Worm (Caenorhabditis elegans) whole organism, dauer: Measurements from ENCODE around the gene hosl-1.

Experiments
- unc-62 ChIP-seq: sonication (generic microtip); optimal IDR thresholded peaks from 2 replicates; lab custom pipeline; 2017; ENCODE audit warnings: missing biosample characterization, missing genetic modification reagents, missing genetic modification characterization

Gene hosl-1

DNA sequence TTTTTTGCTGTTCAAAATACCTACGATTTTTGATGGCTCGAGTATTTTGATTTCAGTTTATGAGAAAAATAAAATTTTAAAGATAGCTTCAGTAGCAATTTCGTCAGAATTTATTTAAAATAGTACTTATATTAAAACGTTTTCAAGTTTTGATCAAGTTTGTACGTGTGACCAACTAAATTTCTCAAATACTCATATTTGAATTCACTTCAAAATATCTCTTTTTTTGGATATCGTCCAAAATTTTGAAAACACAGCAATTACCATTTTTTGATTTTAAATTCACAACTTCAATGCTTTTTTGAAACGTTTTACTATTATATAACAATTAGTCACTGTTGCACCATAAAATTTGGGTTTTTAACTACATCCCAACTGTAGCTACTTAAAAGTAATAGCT is 10.0 kb upstream of the hosl-1 start:
- TF ChIP-seq unc-62 (GFP tag; lab: Kevin White, UChicago): no peak

ce11 chrX:4628350-4628749 is 8.6 kb upstream of the hosl-1 start:
- no peak for TF ChIP-seq unc-62 (GFP tag; lab: Kevin White, UChicago)

DNA sequence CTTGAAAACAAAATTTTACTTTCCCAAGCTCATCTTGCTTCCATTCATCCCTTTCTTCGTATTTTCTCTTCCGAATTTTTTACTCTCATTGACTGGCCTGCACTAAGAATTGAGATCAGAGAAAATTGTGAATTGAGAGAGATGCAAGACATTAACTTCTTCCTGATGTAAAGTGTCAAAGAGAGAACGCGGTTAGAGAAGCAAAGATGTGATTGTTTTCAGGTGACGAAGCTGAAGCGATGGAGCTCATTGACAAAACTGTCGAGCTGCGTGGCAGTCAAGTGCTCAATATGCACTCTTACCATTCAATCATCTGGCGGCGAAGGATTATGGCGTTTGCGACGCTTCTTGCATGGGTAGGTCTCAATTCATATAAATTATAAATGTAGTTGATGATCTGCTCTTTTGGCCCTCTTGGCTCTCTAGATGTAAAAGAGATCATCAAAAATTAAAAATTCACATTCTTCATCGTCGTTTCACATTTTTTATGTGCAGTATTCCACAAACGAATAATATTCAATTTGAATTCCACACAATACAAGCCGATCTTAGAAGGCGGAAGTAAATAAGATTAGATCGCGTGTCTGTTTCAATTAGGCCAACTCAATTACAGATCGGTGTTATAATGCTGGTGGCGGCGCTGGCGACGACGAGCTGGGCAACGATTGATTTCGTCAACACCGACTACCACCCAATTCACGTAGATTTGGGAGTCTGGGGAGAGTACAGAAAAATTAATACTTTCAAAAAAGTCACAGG is 7.9 kb upstream of the hosl-1 start:
- TF ChIP-seq unc-62 (GFP tag; lab: Kevin White, UChicago): no peak

DNA sequence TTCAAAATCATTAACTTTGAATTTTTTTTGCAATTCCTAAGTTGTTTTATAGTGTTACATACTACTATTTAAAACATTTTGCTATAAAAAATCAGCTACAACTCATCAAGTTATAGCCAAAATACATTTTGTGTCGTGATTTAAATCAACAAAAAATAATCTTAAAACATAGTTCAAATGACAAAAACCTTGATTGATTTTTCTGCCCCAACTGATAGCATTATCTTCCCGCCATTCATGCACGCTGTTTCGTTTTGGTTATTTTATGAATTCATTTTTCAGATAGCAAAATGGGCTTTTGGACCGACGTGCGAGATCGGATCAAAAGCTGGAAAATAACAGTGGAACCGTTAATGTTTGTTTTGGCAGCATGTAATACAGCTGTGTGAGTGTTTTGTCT is 4.8 kb upstream of the hosl-1 start, which contains the start of gene slcr-46.1:
Gene slcr-46.1 (plus strand): TSS at position 274 of the 400 bp plus-strand sequence.
- no peak for TF ChIP-seq unc-62 (GFP tag; lab: Kevin White, UChicago)

- TF ChIP-seq unc-62 (GFP tag; lab: Kevin White, UChicago): no peak
These were observed 1.3 kb upstream of the hosl-1 start for ce11 chrX:4635643-4636042.

DNA sequence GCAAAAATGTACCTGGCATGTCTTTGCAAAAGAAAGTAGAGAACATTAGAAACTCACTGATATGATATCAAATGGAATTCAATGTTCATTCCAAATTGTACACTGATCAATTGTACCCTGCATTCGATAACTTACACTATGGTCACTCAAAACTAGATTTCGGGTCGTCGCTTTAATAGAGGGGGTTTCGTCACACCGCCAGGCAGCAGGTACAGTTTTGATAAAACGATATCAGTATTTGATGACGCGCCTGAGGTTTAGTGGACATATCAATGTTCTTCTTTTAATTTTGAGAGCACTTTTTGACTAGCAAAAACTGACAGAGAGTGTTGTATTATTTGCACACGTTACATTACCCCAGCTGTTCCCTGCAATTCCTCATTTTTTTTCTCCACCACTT is 778 bp upstream of the hosl-1 start:
- no peak for TF ChIP-seq unc-62 (GFP tag; lab: Kevin White, UChicago)

ce11 chrX:4647104-4647503 is 10.2 kb downstream of the hosl-1 start, which contains the start of gene C46C11.4:
Gene C46C11.4 (minus strand): TSS chrX:4647204.
- TF ChIP-seq unc-62 (GFP tag; lab: Kevin White, UChicago): no peak

DNA sequence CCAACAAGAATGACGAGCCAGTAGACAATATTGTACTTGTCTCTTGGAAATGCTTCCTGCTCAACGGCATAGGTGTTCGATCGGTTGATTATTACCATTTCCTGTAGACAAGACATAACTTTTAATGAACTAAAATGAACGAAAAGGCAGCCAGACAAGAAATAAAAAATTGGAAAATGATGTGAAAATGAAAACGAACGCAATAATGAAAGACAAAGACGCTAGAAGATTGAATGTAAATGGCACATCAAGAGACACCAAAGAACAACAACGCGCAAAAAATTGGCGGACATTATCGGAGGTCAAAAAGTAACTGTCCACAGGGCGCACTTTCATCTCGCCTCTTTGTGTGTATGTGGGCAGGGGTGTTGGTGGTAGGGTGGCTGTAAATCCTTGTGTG is 12.2 kb downstream of the hosl-1 start, which contains the start of gene ent-5:
Gene ent-5 (minus strand): TSS at position 101 of the 400 bp plus-strand sequence.
- TF ChIP-seq unc-62 (GFP tag; lab: Kevin White, UChicago): no peak

- TF ChIP-seq unc-62 (GFP tag; lab: Kevin White, UChicago): no peak
These were observed 14.5 kb downstream of the hosl-1 start for ce11 chrX:4651428-4651827.

ce11 chrX:4652950-4653349 is 16.0 kb downstream of the hosl-1 start:
- TF ChIP-seq unc-62 (GFP tag; lab: Kevin White, UChicago): no peak

ce11 chrX:4654057-4654456 is 17.1 kb downstream of the hosl-1 start, which contains the start of gene ceh-1:
Gene ceh-1 (minus strand): TSS chrX:4654157.
- no peak for TF ChIP-seq unc-62 (GFP tag; lab: Kevin White, UChicago)

ce11 chrX:4657577-4657976 is 20.7 kb downstream of the hosl-1 start:
- no peak for TF ChIP-seq unc-62 (GFP tag; lab: Kevin White, UChicago)

DNA sequence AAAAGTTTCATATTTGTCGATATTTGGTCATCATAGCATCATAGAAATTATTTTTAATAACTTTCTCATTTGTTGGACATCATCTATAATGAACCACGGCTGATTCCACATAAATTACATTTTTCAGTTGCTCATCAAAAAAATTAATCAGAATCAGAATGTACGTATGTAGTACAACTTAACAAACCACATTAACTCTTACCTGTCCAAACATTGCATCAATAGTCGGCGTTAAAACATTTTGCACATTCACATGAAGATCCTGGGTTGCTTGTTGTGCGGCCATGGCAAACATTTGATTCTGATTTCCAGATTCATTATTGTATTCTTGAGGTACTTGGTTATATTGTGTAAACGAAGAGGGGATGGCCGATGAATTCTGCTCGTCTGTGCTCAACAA is 21.4 kb downstream of the hosl-1 start:
- no peak for TF ChIP-seq unc-62 (GFP tag; lab: Kevin White, UChicago)

DNA sequence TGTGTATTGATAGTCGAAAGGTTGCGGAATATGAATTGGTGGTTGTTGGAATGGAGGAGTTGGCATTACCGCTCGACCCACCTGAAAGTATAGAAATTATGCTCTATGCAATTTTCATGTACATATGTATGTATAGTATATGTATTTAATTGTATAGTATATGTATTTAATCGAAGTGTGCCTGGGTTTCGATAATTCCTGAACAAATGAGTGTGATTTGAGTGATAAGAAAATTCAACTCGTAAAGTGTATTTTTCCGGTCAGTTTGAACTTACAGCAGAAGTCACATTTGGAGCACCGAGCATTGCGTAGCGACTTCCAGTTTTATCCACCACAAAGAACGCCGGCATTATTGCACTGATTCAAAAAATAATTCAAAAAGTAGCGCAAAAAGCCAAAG is 21.8 kb downstream of the hosl-1 start:
- no peak for TF ChIP-seq unc-62 (GFP tag; lab: Kevin White, UChicago)

ce11 chrX:4660268-4660880 is 23.5 kb downstream of the hosl-1 start, which contains the start of gene nhr-45:
Gene nhr-45 (minus strand): TSS chrX:4660318.
- TF ChIP-seq unc-62 (GFP tag; lab: Kevin White, UChicago): no peak

DNA sequence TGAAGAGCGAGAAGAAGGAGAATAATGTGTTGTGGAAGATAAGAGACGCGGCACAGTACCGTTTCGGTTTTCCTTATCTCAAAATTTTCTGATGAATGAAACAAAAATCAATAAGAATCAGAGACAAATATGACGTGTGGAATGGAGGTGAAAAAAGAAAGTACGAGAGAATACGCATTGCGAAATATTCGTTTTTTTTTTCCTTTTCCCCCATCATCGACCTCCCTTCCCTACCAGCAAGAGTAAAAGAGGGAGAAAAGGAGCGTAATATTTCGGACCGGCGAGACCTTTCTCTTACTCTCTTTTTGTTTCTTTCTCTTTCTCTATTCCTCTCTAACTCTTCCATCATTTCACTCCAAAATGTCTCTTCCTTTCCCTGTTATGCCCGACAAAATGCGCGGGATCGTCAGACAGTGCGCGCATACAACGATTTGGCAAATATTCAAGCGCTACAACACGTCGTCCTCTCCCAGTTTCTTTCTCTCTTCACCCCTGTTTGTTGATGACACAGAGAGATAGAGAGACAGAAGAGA is 25.4 kb downstream of the hosl-1 start:
- no peak for TF ChIP-seq unc-62 (GFP tag; lab: Kevin White, UChicago)
